Fruit fly (Drosophila melanogaster) whole organism, wandering third instar larva: Measurements from ENCODE around the gene borr.

Experiments
- Abd-B ChIP-seq: fragments of >200 bp; optimal IDR thresholded peaks from 2 replicates; lab custom pipeline; 2017; ENCODE audit warnings: missing biosample characterization, missing genetic modification characterization
- CG32264 ChIP-seq: fragments of 200-800 bp; sonication (Bioruptor generic); optimal IDR thresholded peaks from 2 replicates; lab custom pipeline; 2016; ENCODE audit warnings: missing biosample characterization, missing genetic modification characterization
- CG9705 ChIP-seq: fragments of 200-800 bp; sonication (Bioruptor generic); optimal IDR thresholded peaks from 2 replicates; lab custom pipeline; 2018; ENCODE audit warnings: missing biosample characterization, mild to moderate bottlenecking, missing genetic modification characterization
- CrebA ChIP-seq: fragments of 200-800 bp; sonication (Bioruptor generic); optimal IDR thresholded peaks from 2 replicates; lab custom pipeline; 2016; ENCODE audit warnings: missing biosample characterization, mild to moderate bottlenecking, missing genetic modification characterization, borderline replicate concordance
- Dfd ChIP-seq: fragments of >200 bp; optimal IDR thresholded peaks from 2 replicates; lab custom pipeline; 2017; ENCODE audit warnings: missing biosample characterization, missing genetic modification characterization
- Dif ChIP-seq: fragments of 200-275, 200-300 bp; sonication (Bioruptor generic); optimal IDR thresholded peaks from 2 replicates; lab custom pipeline; 2018; ENCODE audit warnings: missing biosample characterization, missing genetic modification characterization; ENCODE audit not compliant: partially characterized antibody
- GATAd ChIP-seq: sonication (Bioruptor generic); optimal IDR thresholded peaks from 2 replicates; lab custom pipeline; 2016; ENCODE audit warnings: missing biosample characterization, missing genetic modification characterization
- HLH106 ChIP-seq: fragments of 200-800 bp; optimal IDR thresholded peaks from 3 replicates; lab custom pipeline; 2019; ENCODE audit warnings: missing biosample characterization, mild to moderate bottlenecking, missing genetic modification characterization, moderate library complexity
- Hnf4 ChIP-seq: fragments of 200-800 bp; sonication (Bioruptor generic); optimal IDR thresholded peaks from 2 replicates; lab custom pipeline; 2016; ENCODE audit warnings: missing biosample characterization, mild to moderate bottlenecking, missing genetic modification characterization
- Hr78 ChIP-seq: fragments of >200 bp; optimal IDR thresholded peaks from 2 replicates; lab custom pipeline; 2017; ENCODE audit warnings: missing biosample characterization, missing genetic modification characterization
- Hr83 ChIP-seq: fragments of 200-300 bp; sonication (Bioruptor generic); optimal IDR thresholded peaks from 2 replicates; lab custom pipeline; 2016; ENCODE audit warnings: missing biosample characterization, mild to moderate bottlenecking, missing genetic modification characterization, moderate library complexity; ENCODE audit not compliant: poor library complexity, severe bottlenecking
- Jra ChIP-seq: sonication (Bioruptor generic); optimal IDR thresholded peaks from 2 replicates; lab custom pipeline; 2016; ENCODE audit warnings: missing biosample characterization, missing genetic modification characterization
- Mio ChIP-seq: sonication (Bioruptor generic); optimal IDR thresholded peaks from 2 replicates; lab custom pipeline; 2016; ENCODE audit warnings: missing biosample characterization, missing genetic modification characterization
- Myc ChIP-seq: fragments of >200 bp; optimal IDR thresholded peaks from 2 replicates; lab custom pipeline; 2017
- N ChIP-seq: fragments of >200 bp; optimal IDR thresholded peaks from 2 replicates; lab custom pipeline; 2018; ENCODE audit warnings: missing biosample characterization, missing external identifiers, missing genetic modification characterization
- OdsH ChIP-seq: fragments of 200-800 bp; sonication (Bioruptor generic); optimal IDR thresholded peaks from 2 replicates; lab custom pipeline; 2016; ENCODE audit warnings: missing biosample characterization, mild to moderate bottlenecking, missing genetic modification characterization
- Rel ChIP-seq, 2 experiments: fragments of 200-800 bp; sonication (Bioruptor generic) in 1 of 2; optimal IDR thresholded peaks; 2 replicates in 1 of 2; 3 replicates in 1 of 2; lab custom pipeline; 2016 to 2019; ENCODE audit warnings: mild to moderate bottlenecking in 2 of 2, missing biosample characterization in 2 of 2, missing genetic modification characterization in 2 of 2, moderate library complexity in 1 of 2
- Sp1 ChIP-seq: fragments of 200-800 bp; sonication (Bioruptor generic); optimal IDR thresholded peaks from 3 replicates; lab custom pipeline; 2019; ENCODE audit warnings: missing biosample characterization, mild to moderate bottlenecking, missing genetic modification characterization, moderate library complexity
- Vsx2 ChIP-seq: fragments of 200-300, 225-300 bp; sonication (Bioruptor generic); optimal IDR thresholded peaks from 2 replicates; lab custom pipeline; 2018; ENCODE audit warnings: missing biosample characterization, missing genetic modification characterization; ENCODE audit not compliant: partially characterized antibody
- br ChIP-seq: fragments of 200-800 bp; sonication (Bioruptor generic); optimal IDR thresholded peaks from 2 replicates; lab custom pipeline; 2016; ENCODE audit warnings: missing biosample characterization, missing genetic modification characterization
- brk ChIP-seq: fragments of 200-800 bp; sonication (Bioruptor generic); optimal IDR thresholded peaks from 2 replicates; lab custom pipeline; 2016; ENCODE audit warnings: missing biosample characterization, mild to moderate bottlenecking, missing genetic modification characterization
- dl ChIP-seq, 2 experiments: fragments of 175-275, 200-275 bp in 1 of 2; fragments of 200-275 bp in 1 of 2; sonication (Bioruptor generic); optimal IDR thresholded peaks; lab custom pipeline; 2018; ENCODE audit warnings: mild to moderate bottlenecking in 2 of 2, missing biosample characterization in 2 of 2, missing genetic modification characterization in 2 of 2, moderate library complexity in 2 of 2; ENCODE audit not compliant: partially characterized antibody in 2 of 2, insufficient read depth in 1 of 2
- dmrt93B ChIP-seq: fragments of 200-800 bp; sonication (Bioruptor generic); optimal IDR thresholded peaks from 2 replicates; lab custom pipeline; 2018; ENCODE audit warnings: missing biosample characterization, mild to moderate bottlenecking, missing genetic modification characterization
- dsf ChIP-seq: sonication (Bioruptor generic); optimal IDR thresholded peaks from 2 replicates; lab custom pipeline; 2016; ENCODE audit warnings: missing biosample characterization, missing genetic modification characterization, borderline replicate concordance
- ey ChIP-seq: fragments of 200-800 bp; sonication (Bioruptor generic); optimal IDR thresholded peaks from 2 replicates; lab custom pipeline; 2016; ENCODE audit warnings: missing biosample characterization, missing genetic modification characterization
- foxo ChIP-seq, 2 experiments: fragments of 200-800 bp; sonication (Bioruptor generic); optimal IDR thresholded peaks; 2 replicates in 1 of 2; 3 replicates in 1 of 2; lab custom pipeline; 2016 to 2017; ENCODE audit warnings: missing biosample characterization in 2 of 2, missing genetic modification characterization in 2 of 2
- fru ChIP-seq: fragments of 200-800 bp; sonication (Bioruptor generic); optimal IDR thresholded peaks from 3 replicates; lab custom pipeline; 2016; ENCODE audit warnings: missing biosample characterization, mild to moderate bottlenecking, missing genetic modification characterization
- h ChIP-seq: fragments of 200-800 bp; sonication (Bioruptor generic); optimal IDR thresholded peaks from 3 replicates; lab custom pipeline; 2016; ENCODE audit warnings: missing biosample characterization, mild to moderate bottlenecking, missing genetic modification characterization
- jim ChIP-seq: fragments of 175-275, 200-325 bp; sonication (Bioruptor generic); optimal IDR thresholded peaks from 2 replicates; lab custom pipeline; 2016; ENCODE audit warnings: missing biosample characterization, mild to moderate bottlenecking, missing genetic modification characterization
- lola ChIP-seq: fragments of >200 bp; optimal IDR thresholded peaks from 2 replicates; lab custom pipeline; 2017; ENCODE audit warnings: missing biosample characterization, missing genetic modification characterization
- pan ChIP-seq: fragments of >200 bp; optimal IDR thresholded peaks from 2 replicates; lab custom pipeline; 2017
- psq ChIP-seq: fragments of 200-800 bp; sonication (Bioruptor generic); optimal IDR thresholded peaks from 3 replicates; lab custom pipeline; 2017; ENCODE audit warnings: missing biosample characterization, mild to moderate bottlenecking, missing genetic modification characterization, moderate library complexity
- rgr ChIP-seq: fragments of 200-800 bp; sonication (Bioruptor generic); optimal IDR thresholded peaks from 3 replicates; lab custom pipeline; 2016; ENCODE audit warnings: missing biosample characterization, mild to moderate bottlenecking, missing genetic modification characterization
- sage ChIP-seq: fragments of 200-800 bp; sonication (Bioruptor generic); optimal IDR thresholded peaks from 2 replicates; lab custom pipeline; 2016; ENCODE audit warnings: missing biosample characterization, mild to moderate bottlenecking, missing genetic modification characterization
- sv ChIP-seq: fragments of 200-800 bp; sonication (Bioruptor generic); optimal IDR thresholded peaks from 3 replicates; lab custom pipeline; 2016; ENCODE audit warnings: missing biosample characterization, missing genetic modification characterization
- tai ChIP-seq: sonication (Bioruptor generic); optimal IDR thresholded peaks from 2 replicates; lab custom pipeline; 2016; ENCODE audit warnings: missing biosample characterization, missing genetic modification characterization
- usp ChIP-seq: fragments of >200 bp; optimal IDR thresholded peaks from 2 replicates; lab custom pipeline; 2017; ENCODE audit warnings: missing biosample characterization, missing genetic modification characterization
- woc ChIP-seq: sonication (Bioruptor generic); optimal IDR thresholded peaks from 2 replicates; lab custom pipeline; 2016; ENCODE audit warnings: missing biosample characterization, mild to moderate bottlenecking, missing genetic modification characterization

borr gene

dm6 chr2L:9210864-9211701 is 41.8 kb downstream of the borr start (continued):
- TF ChIP-seq dl (GFP tag; optimal IDR thresholded peaks at IDR 0.05; lab: Kevin White, UChicago; ENCODE audit: insufficient read depth in 1 of 2, partially characterized antibody in 2 of 2) (no peak), Hr78 (GFP tag; lab: Kevin White, UChicago) (no peak), woc (peak; percentile 85), Rel (GFP tag; optimal IDR thresholded peaks at IDR 0.05; lab: Kevin White, UChicago) (peak; percentile 91), Rel (tag; optimal IDR thresholded peaks at IDR 0.05; lab: Kevin White, UChicago) (peak; percentile 84), ey (GFP tag; lab: Kevin White, UChicago) (peak; percentile 61), brk (GFP tag; lab: Kevin White, UChicago) (peak; percentile 24)

- TF ChIP-seq foxo (GFP tag; optimal IDR thresholded peaks at IDR 0.05; lab: Kevin White, UChicago), result peak in 1 of 2 experiments; percentile 2
- no peak for TF ChIP-seq dsf (GFP tag; lab: Kevin White, UChicago)
- peak; percentile 43 for TF ChIP-seq tai (GFP tag; lab: Kevin White, UChicago)
- TF ChIP-seq h (GFP tag; lab: Kevin White, UChicago), result peak; percentile 2
- peak; percentile 12 for TF ChIP-seq rgr (GFP tag; lab: Kevin White, UChicago)
- no peak for TF ChIP-seq Hnf4 (GFP tag; lab: Kevin White, UChicago)
- peak; percentile 3 for TF ChIP-seq woc
- TF ChIP-seq Hr83, result no peak
Measured at dm6 chr2L:9207133-9207532, 45.8 kb downstream of the borr start.

- TF ChIP-seq CG9705 (GFP tag; lab: Kevin White, UChicago), result no peak
- no peak for TF ChIP-seq GATAd (GFP tag; lab: Kevin White, UChicago)
- TF ChIP-seq Jra, result no peak
Measured at dm6 chr2L:9206401-9206800, 46.5 kb downstream of the borr start.

dm6 chr2L:9205133-9205615 is 47.7 kb downstream of the borr start:
- no peak for TF ChIP-seq Mio (GFP tag; lab: Kevin White, UChicago)
- no peak for TF ChIP-seq Dfd (GFP tag; lab: Kevin White, UChicago)
- TF ChIP-seq Sp1, result peak; percentile 52
- TF ChIP-seq Hr83, result peak; percentile 25
- peak; percentile 92 for TF ChIP-seq CrebA
- TF ChIP-seq Jra, result peak; percentile 20
- TF ChIP-seq woc, result peak; percentile 58
- TF ChIP-seq sv (GFP tag; lab: Kevin White, UChicago), result no peak
- peak; percentile 97 for TF ChIP-seq Rel (GFP tag; optimal IDR thresholded peaks at IDR 0.05; lab: Kevin White, UChicago)
- peak; percentile 69 for TF ChIP-seq Rel (tag; optimal IDR thresholded peaks at IDR 0.05; lab: Kevin White, UChicago)
- no peak for TF ChIP-seq ey (GFP tag; lab: Kevin White, UChicago)
- peak; percentile 39 for TF ChIP-seq fru (GFP tag; lab: Kevin White, UChicago)
- no peak for TF ChIP-seq pan
- no peak for TF ChIP-seq GATAd (GFP tag; lab: Kevin White, UChicago)
- TF ChIP-seq HLH106 (tag; lab: Kevin White, UChicago), result no peak
- TF ChIP-seq Dif (GFP tag; lab: Kevin White, UChicago), result peak; percentile 81
- peak; percentile 16 for TF ChIP-seq jim (GFP tag; lab: Kevin White, UChicago)
- peak; percentile 31 for TF ChIP-seq OdsH (GFP tag; lab: Kevin White, UChicago)
- peak in 1 of 2 experiments; percentile 92 for TF ChIP-seq foxo (GFP tag; optimal IDR thresholded peaks at IDR 0.05; lab: Kevin White, UChicago)
- no peak for TF ChIP-seq Myc
- peak; percentile 66 for TF ChIP-seq CG32264 (GFP tag; lab: Kevin White, UChicago)
- peak; percentile 65 for TF ChIP-seq h (GFP tag; lab: Kevin White, UChicago)
- TF ChIP-seq Hr78 (GFP tag; lab: Kevin White, UChicago), result no peak
- TF ChIP-seq psq (GFP tag; lab: Kevin White, UChicago), result peak; percentile 72
- no peak for TF ChIP-seq CG9705 (GFP tag; lab: Kevin White, UChicago)
- TF ChIP-seq Abd-B (GFP tag; lab: Kevin White, UChicago), result no peak
- TF ChIP-seq tai (GFP tag; lab: Kevin White, UChicago), result peak; percentile 69
- TF ChIP-seq Hnf4 (GFP tag; lab: Kevin White, UChicago), result peak; percentile 43
- peak; percentile 88 for TF ChIP-seq sage (GFP tag; lab: Kevin White, UChicago)
- peak; percentile 37 for TF ChIP-seq br (GFP tag; lab: Kevin White, UChicago)
- TF ChIP-seq lola (GFP tag; lab: Kevin White, UChicago), result no peak
- TF ChIP-seq dmrt93B (GFP tag; lab: Kevin White, UChicago), result no peak
- peak; percentile 51 for TF ChIP-seq rgr (GFP tag; lab: Kevin White, UChicago)
- no peak for TF ChIP-seq usp (GFP tag; lab: Kevin White, UChicago)
- TF ChIP-seq dsf (GFP tag; lab: Kevin White, UChicago), result no peak
- TF ChIP-seq brk (GFP tag; lab: Kevin White, UChicago), result peak; percentile 89
- TF ChIP-seq Vsx2 (GFP tag; lab: Kevin White, UChicago), result peak; percentile 30
- no peak for TF ChIP-seq N
- peak; percentile 75 to 78 for TF ChIP-seq dl (GFP tag; optimal IDR thresholded peaks at IDR 0.05; lab: Kevin White, UChicago; ENCODE audit: insufficient read depth in 1 of 2, partially characterized antibody in 2 of 2)
